Fruit fly (Drosophila melanogaster) whole organism: Measurements from ENCODE around the gene CCT7.

ENCODE experiments used
- CG8478 ChIP-seq: fragments of >200 bp; optimal IDR thresholded peaks from 2 replicates; lab custom pipeline; 2018; ENCODE audit warnings: inconsistent platforms
- Dll ChIP-seq: fragments of >200 bp; optimal IDR thresholded peaks from 2 replicates; lab custom pipeline; 2017
- EcR ChIP-seq, 2 experiments: fragments of >200 bp; optimal IDR thresholded peaks; 2 replicates each; lab custom pipeline; 2017; ENCODE audit warnings: missing biosample characterization in 2 of 2, missing genetic modification characterization in 2 of 2, missing genetic modification reagents in 2 of 2
- pan ChIP-seq: fragments of >200 bp; optimal IDR thresholded peaks from 2 replicates; lab custom pipeline; 2017
- psq ChIP-seq: fragments of >200 bp; optimal IDR thresholded peaks from 2 replicates; lab custom pipeline; 2017
- usp ChIP-seq: fragments of >200 bp; optimal IDR thresholded peaks from 2 replicates; lab custom pipeline; 2017; ENCODE audit warnings: missing biosample characterization, missing genetic modification characterization, mixed read lengths

Gene CCT7

dm6 chr3R:8792463-8793175, 8.7 kb upstream of the CCT7 start:
- no peak for TF ChIP-seq usp (GFP tag; lab: Kevin White, UChicago)
- peak; percentile 16 for TF ChIP-seq Dll (lab: Kevin White, UChicago)
- no peak for TF ChIP-seq EcR (GFP tag; optimal IDR thresholded peaks at IDR 0.05; lab: Kevin White, UChicago)
- peak; percentile 39 for TF ChIP-seq pan (lab: Kevin White, UChicago)

- no peak for TF ChIP-seq usp (GFP tag; lab: Kevin White, UChicago)
- TF ChIP-seq pan (lab: Kevin White, UChicago) = no peak
- TF ChIP-seq EcR (GFP tag; optimal IDR thresholded peaks at IDR 0.05; lab: Kevin White, UChicago) = no peak
- no peak for TF ChIP-seq CG8478 (lab: Kevin White, UChicago)
- no peak for TF ChIP-seq psq (lab: Kevin White, UChicago)
- TF ChIP-seq Dll (lab: Kevin White, UChicago) = no peak
These were observed 7.6 kb upstream of the CCT7 start for dm6 chr3R:8793726-8794125.

- TF ChIP-seq EcR (GFP tag; optimal IDR thresholded peaks at IDR 0.05; lab: Kevin White, UChicago) (no peak), CG8478 (lab: Kevin White, UChicago) (no peak), psq (lab: Kevin White, UChicago) (no peak), pan (lab: Kevin White, UChicago) (no peak), usp (GFP tag; lab: Kevin White, UChicago) (no peak), Dll (lab: Kevin White, UChicago) (no peak)
These were observed 7.0 kb upstream of the CCT7 start, which contains the start of gene Ir85a for dm6 chr3R:8794384-8794783. Ir85a (plus strand) TSS chr3R:8794684.

- no peak for TF ChIP-seq EcR (GFP tag; optimal IDR thresholded peaks at IDR 0.05; lab: Kevin White, UChicago)
- TF ChIP-seq CG8478 (lab: Kevin White, UChicago) = no peak
- no peak for TF ChIP-seq usp (GFP tag; lab: Kevin White, UChicago)
- TF ChIP-seq pan (lab: Kevin White, UChicago) = no peak
- no peak for TF ChIP-seq Dll (lab: Kevin White, UChicago)
- no peak for TF ChIP-seq psq (lab: Kevin White, UChicago)
These were observed 3.0 kb upstream of the CCT7 start for dm6 chr3R:8798332-8798731.

DNA sequence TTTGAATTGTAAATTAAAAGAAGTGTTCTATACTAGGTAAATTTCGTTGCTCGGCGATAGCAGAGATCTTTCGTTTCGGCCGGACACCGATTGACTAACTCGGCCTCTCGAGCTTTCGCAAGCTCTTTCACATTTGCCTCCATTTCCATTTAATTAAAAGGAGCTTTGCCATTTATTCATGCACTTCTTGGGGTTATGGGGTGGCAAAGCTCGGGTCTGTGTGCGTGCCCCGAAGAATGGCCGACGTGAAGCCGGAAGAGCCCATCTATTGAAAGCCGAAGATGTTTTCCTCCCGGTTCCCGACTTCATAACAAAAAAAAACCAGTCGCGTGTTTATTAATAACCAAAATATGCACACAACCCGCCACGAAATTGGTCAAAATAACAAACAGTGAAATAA, 1.5 kb upstream of the CCT7 start:
- TF ChIP-seq usp (GFP tag; lab: Kevin White, UChicago) = no peak
- no peak for TF ChIP-seq psq (lab: Kevin White, UChicago)
- TF ChIP-seq Dll (lab: Kevin White, UChicago) = no peak

DNA sequence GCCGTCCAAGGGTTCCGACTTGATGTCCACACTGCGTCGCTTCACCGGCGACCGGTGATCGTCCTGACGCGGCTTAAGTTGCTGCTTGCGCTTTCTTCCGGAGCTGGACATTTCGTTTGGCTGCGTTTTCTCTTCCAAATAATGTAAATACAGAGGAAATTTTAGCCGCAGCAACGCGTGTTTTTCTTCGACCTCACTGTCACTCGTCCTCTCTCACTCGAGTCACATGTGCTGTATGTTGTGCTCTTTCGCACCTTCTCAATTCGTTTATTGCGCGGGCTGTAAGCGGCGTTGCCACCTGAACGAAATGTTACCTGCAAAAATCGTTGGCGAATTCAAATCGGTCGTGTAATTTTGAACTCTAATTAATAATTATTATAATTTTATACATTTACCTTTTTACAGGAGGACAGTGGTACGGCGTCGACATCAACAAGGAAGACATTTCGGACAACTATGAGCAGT, 4.1 kb downstream of the CCT7 start, which contains the start of gene CG9839:
Gene CG9839, minus strand, starts transcription at position 415 of the 465 bp plus-strand sequence.
- TF ChIP-seq usp (GFP tag; lab: Kevin White, UChicago) = no peak
- TF ChIP-seq psq (lab: Kevin White, UChicago) = no peak
- TF ChIP-seq Dll (lab: Kevin White, UChicago) = no peak
- no peak for TF ChIP-seq CG8478 (lab: Kevin White, UChicago)
- no peak for TF ChIP-seq pan (lab: Kevin White, UChicago)
- no peak for TF ChIP-seq EcR (GFP tag; optimal IDR thresholded peaks at IDR 0.05; lab: Kevin White, UChicago)

dm6 chr3R:8806104-8806503, 4.7 kb downstream of the CCT7 start, which contains the start of gene hng2:
hng2 (plus strand) TSS chr3R:8806322.
- TF ChIP-seq pan (lab: Kevin White, UChicago) = no peak
- no peak for TF ChIP-seq EcR (GFP tag; optimal IDR thresholded peaks at IDR 0.05; lab: Kevin White, UChicago)
- TF ChIP-seq Dll (lab: Kevin White, UChicago) = no peak
- TF ChIP-seq psq (lab: Kevin White, UChicago) = no peak
- no peak for TF ChIP-seq usp (GFP tag; lab: Kevin White, UChicago)

- TF ChIP-seq Dll (lab: Kevin White, UChicago) = no peak
These were observed 5.3 kb downstream of the CCT7 start for dm6 chr3R:8806638-8807037.

DNA sequence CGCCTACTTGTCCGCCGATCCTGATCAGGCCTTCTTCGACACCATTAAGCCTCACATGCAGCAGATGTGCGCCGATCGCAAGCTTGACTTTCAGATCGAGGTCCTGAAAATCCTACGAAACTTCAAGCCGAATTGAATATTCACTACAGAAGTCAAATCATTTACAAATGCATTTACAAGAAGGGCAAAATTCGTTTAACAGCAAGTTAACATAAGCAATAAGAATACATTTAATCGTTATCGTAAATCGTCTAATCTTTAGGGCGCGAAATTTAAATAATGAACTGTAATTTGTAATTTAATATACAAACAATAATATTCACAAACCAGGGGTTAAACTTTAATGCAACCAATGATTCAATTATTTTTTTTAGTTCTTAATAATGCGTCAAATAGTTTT, 5.7 kb downstream of the CCT7 start:
- TF ChIP-seq psq (lab: Kevin White, UChicago) (no peak), EcR (GFP tag; optimal IDR thresholded peaks at IDR 0.05; lab: Kevin White, UChicago) (no peak), Dll (lab: Kevin White, UChicago) (no peak), usp (GFP tag; lab: Kevin White, UChicago) (no peak), CG8478 (lab: Kevin White, UChicago) (no peak), pan (lab: Kevin White, UChicago) (no peak)

DNA sequence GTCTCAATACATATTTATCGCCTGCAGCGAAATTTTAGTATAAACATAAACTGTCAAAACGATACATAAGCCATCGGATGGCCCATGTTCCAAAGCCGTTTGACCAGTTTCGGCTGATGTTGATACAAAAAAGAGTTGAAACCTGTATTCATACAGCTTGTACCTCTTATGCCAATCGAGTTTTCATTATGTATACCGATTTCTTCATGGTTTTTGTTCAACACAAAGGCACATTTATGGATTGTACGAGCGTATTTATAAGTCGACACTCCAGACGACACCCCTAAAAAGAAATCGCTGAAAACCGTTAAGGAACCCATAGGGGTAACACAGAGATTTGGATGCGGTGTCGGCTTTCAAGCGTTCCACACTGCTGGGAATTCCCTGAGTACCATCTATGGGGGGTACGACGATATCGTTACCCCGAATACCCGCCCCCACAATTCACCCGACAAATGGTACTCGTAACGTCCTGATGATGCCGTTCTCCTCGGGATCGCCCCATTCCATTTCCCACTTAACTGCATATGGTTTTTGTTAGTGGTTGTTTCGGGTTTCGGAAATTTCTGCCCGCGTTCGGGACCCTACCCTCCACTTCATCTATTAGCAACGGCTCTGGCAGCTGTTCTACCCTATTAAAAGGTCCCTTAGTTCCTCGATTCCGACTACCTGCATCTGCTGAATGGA, 6.6 kb downstream of the CCT7 start:
- TF ChIP-seq psq (lab: Kevin White, UChicago) = no peak
- no peak for TF ChIP-seq CG8478 (lab: Kevin White, UChicago)
- TF ChIP-seq EcR (GFP tag; optimal IDR thresholded peaks at IDR 0.05; lab: Kevin White, UChicago) = no peak
- TF ChIP-seq Dll (lab: Kevin White, UChicago) = no peak
- no peak for TF ChIP-seq usp (GFP tag; lab: Kevin White, UChicago)
- TF ChIP-seq pan (lab: Kevin White, UChicago) = no peak

- TF ChIP-seq usp (GFP tag; lab: Kevin White, UChicago) = no peak
- TF ChIP-seq psq (lab: Kevin White, UChicago) = no peak
- TF ChIP-seq Dll (lab: Kevin White, UChicago) = no peak
- TF ChIP-seq CG8478 (lab: Kevin White, UChicago) = no peak
- TF ChIP-seq EcR (GFP tag; optimal IDR thresholded peaks at IDR 0.05; lab: Kevin White, UChicago) = no peak
- TF ChIP-seq pan (lab: Kevin White, UChicago) = no peak
These were observed 7.2 kb downstream of the CCT7 start for dm6 chr3R:8808518-8808921.
